Fruit fly (Drosophila melanogaster) whole organism, wandering third instar larva: ENCODE measurements around the gene Snap24.

Experiments used
- Dfd ChIP-seq: fragments of >200 bp; optimal IDR thresholded peaks from 2 replicates; lab custom pipeline; 2017; ENCODE audit warnings: missing biosample characterization, missing genetic modification characterization
- Mio ChIP-seq: sonication (Bioruptor generic); optimal IDR thresholded peaks from 2 replicates; lab custom pipeline; 2016; ENCODE audit warnings: missing biosample characterization, missing genetic modification characterization
- psq ChIP-seq: fragments of 200-800 bp; sonication (Bioruptor generic); optimal IDR thresholded peaks from 3 replicates; lab custom pipeline; 2017; ENCODE audit warnings: missing biosample characterization, mild to moderate bottlenecking, missing genetic modification characterization, moderate library complexity
- usp ChIP-seq: fragments of >200 bp; optimal IDR thresholded peaks from 2 replicates; lab custom pipeline; 2017; ENCODE audit warnings: missing biosample characterization, missing genetic modification characterization

DNA sequence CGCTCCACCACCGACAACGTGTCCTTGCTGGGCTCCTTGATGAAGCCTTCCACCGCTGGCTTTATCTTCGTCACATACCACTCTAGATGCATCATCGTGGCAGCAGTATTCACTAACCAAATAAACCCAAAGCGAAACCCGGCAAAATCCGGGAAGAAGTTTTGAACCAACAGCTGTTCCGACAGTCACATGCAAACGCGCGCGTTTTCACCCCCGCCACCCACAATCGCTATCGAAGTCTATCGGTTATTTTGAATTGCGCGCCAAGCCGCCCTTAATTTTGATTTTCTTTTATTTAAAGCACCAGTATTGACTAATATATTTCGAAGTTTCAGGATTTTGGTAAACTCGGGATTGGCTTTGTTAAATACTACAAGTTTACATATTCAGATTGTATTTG lies 8.5 kb downstream of the Snap24 start, which contains the start of gene Tti1:
- no peak for TF ChIP-seq usp (GFP tag; lab: Kevin White, UChicago)
- no peak for TF ChIP-seq psq
- TF ChIP-seq Mio (GFP tag; lab: Kevin White, UChicago), result no peak
- no peak for TF ChIP-seq Dfd (GFP tag; lab: Kevin White, UChicago)
